Worm (Caenorhabditis elegans) whole organism, L3 larva: ENCODE results near the gene ippk-1.
A peak's percentile ranks its signal among the peaks of the same experiment; 100 is the strongest.

Experiments used
- ZK546.5 ChIP-seq: sonication (generic microtip); optimal IDR thresholded peaks from 2 replicates; lab custom pipeline; 2017; ENCODE audit warnings: missing biosample characterization, missing genetic modification characterization
- ama-1 ChIP-seq: fragments of 150-350 bp; optimal IDR thresholded peaks from 2 replicates; lab custom pipeline; 2018
- elt-1 ChIP-seq: fragments of 150-350 bp; optimal IDR thresholded peaks from 2 replicates; lab custom pipeline; 2014; ENCODE audit warnings: missing biosample characterization, missing genetic modification characterization
- elt-3 ChIP-seq, 3 experiments: fragments of 150-350 bp in 1 of 3; sonication (generic microtip) in 2 of 3; optimal IDR thresholded peaks; 2 replicates in 2 of 3; 4 replicates in 1 of 3; lab custom pipeline; 2014 to 2017; ENCODE audit warnings: missing biosample characterization in 3 of 3, missing genetic modification characterization in 3 of 3
- eor-1 ChIP-seq, 2 experiments: fragments of 150-350 bp; optimal IDR thresholded peaks; 2 replicates each; lab custom pipeline; 2014 to 2018; ENCODE audit warnings: missing biosample characterization in 2 of 2, missing genetic modification characterization in 2 of 2
- fos-1 ChIP-seq: fragments of 150-350 bp; optimal IDR thresholded peaks from 2 replicates; lab custom pipeline; 2014; ENCODE audit warnings: missing biosample characterization, missing genetic modification characterization
- lin-15B ChIP-seq: fragments of 150-350 bp; optimal IDR thresholded peaks from 2 replicates; lab custom pipeline; 2014; ENCODE audit warnings: missing biosample characterization, missing genetic modification characterization
- nhr-11 ChIP-seq: fragments of 150-350 bp; optimal IDR thresholded peaks from 2 replicates; lab custom pipeline; 2014; ENCODE audit warnings: missing biosample characterization, missing genetic modification characterization
- nhr-76 ChIP-seq: fragments of 150-350 bp; sonication (generic microtip); optimal IDR thresholded peaks from 5 replicates; lab custom pipeline; 2014; ENCODE audit warnings: missing biosample characterization, missing genetic modification characterization
- nhr-77 ChIP-seq: fragments of 150-350 bp; optimal IDR thresholded peaks from 2 replicates; lab custom pipeline; 2014; ENCODE audit warnings: missing biosample characterization, missing genetic modification characterization
- pha-4 ChIP-seq: fragments of 150-350 bp; optimal IDR thresholded peaks from 2 replicates; lab custom pipeline; 2014; ENCODE audit warnings: missing biosample characterization, missing genetic modification reagents, missing genetic modification characterization
- tbx-2 ChIP-seq: sonication (generic microtip); optimal IDR thresholded peaks from 2 replicates; lab custom pipeline; 2016; ENCODE audit warnings: mild to moderate bottlenecking, missing genetic modification characterization, missing compliant biosample characterization
- unc-62 ChIP-seq: fragments of 150-350 bp; sonication (generic microtip); optimal IDR thresholded peaks from 4 replicates; lab custom pipeline; 2014; ENCODE audit warnings: missing biosample characterization, missing genetic modification reagents, missing genetic modification characterization

DNA sequence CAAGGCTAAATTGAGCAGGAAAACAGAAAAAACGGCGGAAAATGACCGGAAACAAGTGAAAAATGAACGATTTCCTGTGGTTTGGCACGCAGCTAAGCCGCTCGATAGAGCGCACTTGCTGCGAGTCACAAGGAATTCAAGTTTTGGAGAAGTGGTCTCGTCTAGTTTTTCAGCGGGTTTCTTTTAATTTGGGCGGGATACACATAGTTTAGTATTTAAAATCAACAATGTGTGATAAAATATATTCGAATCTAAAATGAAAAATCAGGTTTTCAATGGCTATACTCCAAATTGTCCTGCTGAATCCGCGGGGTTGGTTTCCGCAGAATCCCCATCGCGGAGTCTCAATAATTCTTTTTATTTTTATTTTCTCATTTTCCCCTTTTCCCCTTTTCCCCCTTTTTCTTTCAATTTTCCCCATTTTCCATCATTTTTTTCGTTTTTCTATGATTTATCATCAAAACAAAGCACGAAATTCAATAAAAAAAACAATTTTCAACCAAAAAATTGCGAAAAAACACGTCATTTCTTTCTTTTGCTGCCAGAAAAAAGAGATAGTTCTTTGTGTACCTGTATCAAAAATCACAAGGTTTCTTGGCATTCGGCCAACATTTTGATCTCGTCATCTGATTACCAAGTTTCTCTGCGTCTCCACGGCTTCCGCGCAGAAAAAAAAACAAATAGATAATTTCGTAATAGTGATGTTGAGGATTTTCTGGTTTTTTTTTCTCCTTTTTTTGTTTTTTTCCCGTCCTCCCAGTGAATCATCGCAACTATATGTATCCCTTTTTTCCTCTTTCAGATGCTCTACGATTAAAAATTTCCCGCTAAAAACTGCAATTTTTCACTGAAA is at the start of gene ippk-1:
- peak; percentile 75 for TF ChIP-seq lin-15B (tag; lab: Kevin White, UChicago)
- TF ChIP-seq elt-3 (tag; optimal IDR thresholded peaks at IDR 0.05; lab: Kevin White, UChicago) = no peak
- no peak for TF ChIP-seq eor-1 (tag; optimal IDR thresholded peaks at IDR 0.05; lab: Kevin White, UChicago)
- no peak for TF ChIP-seq ZK546.5 (tag; lab: Kevin White, UChicago)
- no peak for TF ChIP-seq fos-1 (tag; lab: Kevin White, UChicago)
- TF ChIP-seq nhr-77 (tag; lab: Kevin White, UChicago) = no peak
- no peak for TF ChIP-seq unc-62
- TF ChIP-seq nhr-11 (tag; lab: Kevin White, UChicago) = peak; percentile 12
- peak; percentile 30 for TF ChIP-seq ama-1
- no peak for TF ChIP-seq nhr-76 (tag; lab: Kevin White, UChicago)
- peak; percentile 18 for TF ChIP-seq tbx-2 (tag; lab: Kevin White, UChicago)
- TF ChIP-seq elt-1 (tag; lab: Kevin White, UChicago) = no peak
- TF ChIP-seq pha-4 (tag; lab: Kevin White, UChicago) = peak; percentile 57
